Worm (Caenorhabditis elegans): ENCODE results near the gene lat-2.

lat-2 gene

DNA sequence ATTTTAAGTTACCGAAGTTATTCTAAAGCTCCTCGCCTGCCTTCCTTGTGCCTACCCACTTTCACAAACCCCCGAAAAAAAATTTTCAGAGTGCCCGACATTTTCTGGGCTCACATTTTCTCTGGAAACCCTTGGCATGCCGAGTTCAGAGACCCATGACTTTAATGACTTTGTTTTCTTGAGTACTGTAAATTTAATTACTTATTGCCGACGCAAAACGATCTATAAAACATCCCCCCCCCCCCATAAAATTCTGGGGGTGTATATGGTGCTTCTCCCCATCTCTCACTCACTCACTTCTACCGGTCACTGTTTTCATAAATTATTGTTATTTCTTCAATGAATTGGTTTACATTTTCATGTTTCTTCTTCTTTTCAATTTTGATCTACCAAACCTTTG lies 9.1 kb downstream of the lat-2 start, which contains the start of gene try-9:
Gene try-9 (plus strand): TSS at position 301 of the 400 bp plus-strand sequence.
- no peak for TF ChIP-seq lin-15B (tag; optimal IDR thresholded peaks at IDR 0.05)
- no peak for TF ChIP-seq ZK546.5 (tag; optimal IDR thresholded peaks at IDR 0.05)
- TF ChIP-seq fkh-2 (tag; optimal IDR thresholded peaks at IDR 0.05) = no peak

DNA sequence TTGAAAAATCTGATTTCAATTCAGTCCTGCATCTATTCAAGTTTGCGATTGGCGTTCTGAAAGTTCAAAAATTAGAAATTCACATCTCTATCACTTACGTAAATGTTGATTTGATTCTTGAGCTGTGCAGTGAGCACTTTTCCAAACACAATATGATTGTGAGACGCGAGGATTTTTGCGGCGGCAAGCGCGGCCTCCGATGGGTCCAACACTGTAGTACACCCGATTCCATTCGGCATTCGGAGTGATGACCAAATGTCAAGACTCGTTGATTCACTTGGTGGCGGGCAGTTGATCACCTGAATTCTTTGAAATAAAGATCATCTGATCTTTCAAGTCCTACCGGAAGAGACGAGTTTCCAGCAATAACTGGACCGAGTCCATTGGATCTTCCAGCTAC lies 10.8 kb downstream of the lat-2 start:
- TF ChIP-seq egl-5 (tag; optimal IDR thresholded peaks at IDR 0.05) (no peak), fkh-2 (tag; optimal IDR thresholded peaks at IDR 0.05) (no peak), ceh-82 (tag; optimal IDR thresholded peaks at IDR 0.05) (no peak), ceh-9 (tag; optimal IDR thresholded peaks at IDR 0.05) (no peak), nhr-67 (tag; optimal IDR thresholded peaks at IDR 0.05) (no peak), sea-2 (GFP tag; optimal IDR thresholded peaks at IDR 0.05) (no peak), elt-2 (tag; optimal IDR thresholded peaks at IDR 0.05) (no peak), nhr-28 (tag; optimal IDR thresholded peaks at IDR 0.05) (no peak), ceh-28 (tag; optimal IDR thresholded peaks at IDR 0.05) (no peak), hmg-11 (tag; optimal IDR thresholded peaks at IDR 0.05) (no peak), ztf-4 (tag; optimal IDR thresholded peaks at IDR 0.05) (no peak), pqm-1 (tag; optimal IDR thresholded peaks at IDR 0.05) (no peak), unc-62 (GFP tag; optimal IDR thresholded peaks at IDR 0.05) (no peak), skn-1 (tag; optimal IDR thresholded peaks at IDR 0.05) (no peak), egl-27 (tag; optimal IDR thresholded peaks at IDR 0.05) (no peak), nhr-76 (tag; optimal IDR thresholded peaks at IDR 0.05) (no peak)

DNA sequence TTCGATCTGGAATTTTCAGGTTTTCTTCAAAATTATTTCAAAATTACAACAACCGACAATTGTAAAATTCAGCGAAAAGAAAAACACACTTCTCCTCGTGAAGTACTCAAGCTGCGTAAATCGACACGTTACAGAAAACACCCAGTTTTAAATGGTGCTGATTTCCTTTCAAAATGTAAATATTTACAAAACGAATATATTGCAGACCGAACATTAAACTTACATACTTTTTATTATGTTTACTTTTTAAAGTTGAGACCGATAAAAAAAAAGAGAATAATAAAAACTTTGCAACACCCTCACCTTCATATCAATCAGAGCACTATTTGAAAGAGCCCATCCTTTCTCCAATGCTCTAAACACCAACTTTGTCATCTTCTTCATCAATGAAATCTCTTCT lies 12.0 kb downstream of the lat-2 start:
- TF ChIP-seq egl-5 (tag; optimal IDR thresholded peaks at IDR 0.05) = no peak
- peak; percentile 0 for TF ChIP-seq elt-2 (tag; optimal IDR thresholded peaks at IDR 0.05)
- peak; percentile 78 for TF ChIP-seq pha-4 (tag; optimal IDR thresholded peaks at IDR 0.05)

DNA sequence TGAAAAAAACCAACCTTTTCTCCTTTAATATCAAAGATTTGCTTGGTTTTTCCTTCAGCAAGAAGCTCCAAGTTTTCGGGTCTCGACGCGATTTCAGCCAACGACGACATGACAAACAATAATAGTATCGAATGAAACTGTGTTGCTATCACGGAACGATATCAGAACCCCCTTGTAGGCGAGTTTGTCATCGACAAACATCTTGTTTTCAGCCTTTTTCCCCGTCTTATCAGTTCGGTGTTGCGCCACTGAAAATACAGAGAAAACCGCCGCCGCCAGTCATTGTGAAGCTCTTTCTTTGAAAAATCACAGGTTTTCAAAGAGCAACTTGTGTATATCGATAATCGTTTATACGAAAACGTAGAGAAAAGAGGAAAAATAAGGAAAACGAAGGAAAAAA lies 13.5 kb downstream of the lat-2 start, which contains the start of gene paic-1:
Gene paic-1 (minus strand): TSS at position 120 of the 400 bp plus-strand sequence.
- TF ChIP-seq aly-2 (tag; optimal IDR thresholded peaks at IDR 0.05) = no peak
- TF ChIP-seq nhr-23 (tag; optimal IDR thresholded peaks at IDR 0.05) = no peak
- peak; percentile 32 for TF ChIP-seq pqm-1 (tag; optimal IDR thresholded peaks at IDR 0.05)
- TF ChIP-seq mdl-1 (tag; optimal IDR thresholded peaks at IDR 0.05) = no peak
- no peak for TF ChIP-seq fkh-2 (tag; optimal IDR thresholded peaks at IDR 0.05)
- no peak for TF ChIP-seq lin-15B (tag; optimal IDR thresholded peaks at IDR 0.05)
- peak; percentile 21 for TF ChIP-seq skn-1 (tag; optimal IDR thresholded peaks at IDR 0.05)
- peak; percentile 80 for TF ChIP-seq elt-2 (tag; optimal IDR thresholded peaks at IDR 0.05)
- TF ChIP-seq nhr-25 (tag; optimal IDR thresholded peaks at IDR 0.05) = no peak
- no peak for TF ChIP-seq elt-3 (tag; optimal IDR thresholded peaks at IDR 0.05)
- peak; percentile 82 for TF ChIP-seq ama-1 (optimal IDR thresholded peaks at IDR 0.05)
- no peak for TF ChIP-seq jun-1 (tag; optimal IDR thresholded peaks at IDR 0.05)
- TF ChIP-seq pha-4 (tag; optimal IDR thresholded peaks at IDR 0.05) = peak; percentile 24
- TF ChIP-seq elt-1 (tag; optimal IDR thresholded peaks at IDR 0.05) = no peak
- no peak for TF ChIP-seq unc-39 (tag; optimal IDR thresholded peaks at IDR 0.05)
- TF ChIP-seq daf-12 (tag; optimal IDR thresholded peaks at IDR 0.05) = no peak
- TF ChIP-seq eor-1 (tag; optimal IDR thresholded peaks at IDR 0.05) = no peak
- no peak for TF ChIP-seq tbx-2 (tag; optimal IDR thresholded peaks at IDR 0.05)
- no peak for TF ChIP-seq ZK546.5 (tag; optimal IDR thresholded peaks at IDR 0.05)
- no peak for TF ChIP-seq zag-1 (tag; optimal IDR thresholded peaks at IDR 0.05)
- TF ChIP-seq R02D3.7 (tag; optimal IDR thresholded peaks at IDR 0.05) = no peak
- TF ChIP-seq nhr-11 (tag; optimal IDR thresholded peaks at IDR 0.05) = no peak
- no peak for TF ChIP-seq egl-5 (tag; optimal IDR thresholded peaks at IDR 0.05)
- no peak for TF ChIP-seq mml-1 (tag; optimal IDR thresholded peaks at IDR 0.05)
- no peak for TF ChIP-seq nfya-1 (tag; optimal IDR thresholded peaks at IDR 0.05; ENCODE audit: insufficient read depth)
- no peak for TF ChIP-seq snpc-4 (tag; optimal IDR thresholded peaks at IDR 0.05)
- TF ChIP-seq fos-1 (tag; optimal IDR thresholded peaks at IDR 0.05) = no peak
- no peak for TF ChIP-seq fkh-10 (GFP tag; optimal IDR thresholded peaks at IDR 0.05)
- TF ChIP-seq ceh-9 (tag; optimal IDR thresholded peaks at IDR 0.05) = no peak
- no peak for TF ChIP-seq ztf-11 (tag; optimal IDR thresholded peaks at IDR 0.05)
- no peak for TF ChIP-seq hmg-11 (tag; optimal IDR thresholded peaks at IDR 0.05)
- TF ChIP-seq nhr-237 (tag; optimal IDR thresholded peaks at IDR 0.05) = no peak
- TF ChIP-seq sea-2 (GFP tag; optimal IDR thresholded peaks at IDR 0.05) = no peak
- TF ChIP-seq lin-39 (tag; optimal IDR thresholded peaks at IDR 0.05) = no peak
- no peak for TF ChIP-seq unc-62 (GFP tag; optimal IDR thresholded peaks at IDR 0.05)
- TF ChIP-seq ztf-4 (tag; optimal IDR thresholded peaks at IDR 0.05) = no peak
- TF ChIP-seq nhr-43 (tag; optimal IDR thresholded peaks at IDR 0.05; ENCODE audit: poor library complexity, severe bottlenecking) = peak; percentile 21
- TF ChIP-seq nhr-67 (tag; optimal IDR thresholded peaks at IDR 0.05) = no peak
- no peak for TF ChIP-seq nhr-77 (tag; optimal IDR thresholded peaks at IDR 0.05)
- TF ChIP-seq egl-27 (tag; optimal IDR thresholded peaks at IDR 0.05) = no peak
- TF ChIP-seq nhr-76 (tag; optimal IDR thresholded peaks at IDR 0.05) = no peak
- no peak for TF ChIP-seq lsy-12 (tag; optimal IDR thresholded peaks at IDR 0.05)
